Worm (Caenorhabditis elegans) whole organism, mixed stage, embryonic: ENCODE results near the gene C17H12.5.

ENCODE experiments used
- lin-13 ChIP-seq: fragments of 150-350 bp; optimal IDR thresholded peaks from 2 replicates; lab custom pipeline; 2014; ENCODE audit warnings: missing biosample characterization, missing genetic modification characterization
- nhr-28 ChIP-seq: fragments of 150-350 bp; optimal IDR thresholded peaks from 2 replicates; lab custom pipeline; 2014; ENCODE audit warnings: missing biosample characterization, missing genetic modification characterization
- pha-4 ChIP-seq: fragments of 150-350 bp; optimal IDR thresholded peaks from 2 replicates; lab custom pipeline; 2018; ENCODE audit warnings: missing biosample characterization, missing genetic modification reagents, missing genetic modification characterization
- snpc-4 ChIP-seq: fragments of 150-350 bp; optimal IDR thresholded peaks from 2 replicates; lab custom pipeline; 2014; ENCODE audit warnings: missing biosample characterization, missing genetic modification characterization
- unc-120 ChIP-seq: sonication (generic microtip); optimal IDR thresholded peaks from 2 replicates; lab custom pipeline; 2017; ENCODE audit warnings: missing genetic modification characterization, missing compliant biosample characterization; ENCODE audit not compliant: poor library complexity, severe bottlenecking
- unc-39 ChIP-seq: fragments of 150-350 bp; optimal IDR thresholded peaks from 2 replicates; lab custom pipeline; 2014; ENCODE audit warnings: missing biosample characterization, missing genetic modification characterization
- unc-62 ChIP-seq: fragments of 150-350 bp; optimal IDR thresholded peaks from 2 replicates; lab custom pipeline; 2014; ENCODE audit warnings: missing biosample characterization, missing genetic modification reagents, missing genetic modification characterization
- zip-8 ChIP-seq: fragments of 150-350 bp; optimal IDR thresholded peaks from 2 replicates; lab custom pipeline; 2014; ENCODE audit warnings: missing biosample characterization, missing genetic modification characterization

- no peak for TF ChIP-seq pha-4
- no peak for TF ChIP-seq snpc-4 (tag; lab: Kevin White, UChicago)
- TF ChIP-seq lin-13 (tag; lab: Kevin White, UChicago) = no peak
- TF ChIP-seq nhr-28 (tag; lab: Kevin White, UChicago) = no peak
- no peak for TF ChIP-seq unc-62 (GFP tag; lab: Kevin White, UChicago)
- no peak for TF ChIP-seq zip-8 (tag; lab: Kevin White, UChicago)
- TF ChIP-seq unc-39 = no peak
- TF ChIP-seq unc-120 (tag; lab: Kevin White, UChicago) = no peak
These were observed 41.8 kb upstream of the C17H12.5 start, which contains the start of gene R13H7.2 for ce11 chrIV:6859270-6859669.
